Worm (Caenorhabditis elegans): ENCODE data around the gene ogdh-2.

ogdh-2 gene

ce11 chrV:12194275-12194674, at the start of gene ogdh-2:
Gene ogdh-2, plus strand, starts transcription at chrV:12194507.
- peak; percentile 39 for TF ChIP-seq nhr-71 (tag; optimal IDR thresholded peaks at IDR 0.05)
- TF ChIP-seq nhr-20 (tag; optimal IDR thresholded peaks at IDR 0.05) = peak; percentile 65
- TF ChIP-seq aly-2 (tag; optimal IDR thresholded peaks at IDR 0.05) = no peak
- TF ChIP-seq ceh-63 (GFP tag; optimal IDR thresholded peaks at IDR 0.05) = no peak
- TF ChIP-seq ceh-88 (GFP tag; IDR thresholded peaks at IDR 0.05) = no peak
- TF ChIP-seq lsy-2 (tag; optimal IDR thresholded peaks at IDR 0.05) = peak; percentile 5 to 6
- no peak for TF ChIP-seq unc-86 (tag; optimal IDR thresholded peaks at IDR 0.05)
- TF ChIP-seq swsn-7 (tag; optimal IDR thresholded peaks at IDR 0.05) = no peak
- TF ChIP-seq mdl-1 (tag; optimal IDR thresholded peaks at IDR 0.05) = peak in 1 of 2 experiments; percentile 39
- TF ChIP-seq vab-15 (tag; optimal IDR thresholded peaks at IDR 0.05) = no peak
- TF ChIP-seq nhr-28 (tag; optimal IDR thresholded peaks at IDR 0.05) = no peak
- TF ChIP-seq dpl-1 (GFP tag; optimal IDR thresholded peaks at IDR 0.05) = peak in 1 of 3 experiments; percentile 7
- TF ChIP-seq ztf-4 (tag; optimal IDR thresholded peaks at IDR 0.05) = no peak
- TF ChIP-seq nhr-85 (tag) = peak; percentile 77
- no peak for TF ChIP-seq fkh-4 (tag; optimal IDR thresholded peaks at IDR 0.05; ENCODE audit: borderline replicate concordance)
- TF ChIP-seq rnt-1 (tag; optimal IDR thresholded peaks at IDR 0.05) = no peak
- TF ChIP-seq dsc-1 (tag; optimal IDR thresholded peaks at IDR 0.05) = no peak
- TF ChIP-seq snu-23 (GFP tag; optimal IDR thresholded peaks at IDR 0.05) = peak; percentile 48
- no peak for TF ChIP-seq nhr-237 (tag; optimal IDR thresholded peaks at IDR 0.05)
- TF ChIP-seq elt-3 (tag; optimal IDR thresholded peaks at IDR 0.05) = peak in 1 of 6 experiments; percentile 73
- no peak for TF ChIP-seq nhr-77 (tag; optimal IDR thresholded peaks at IDR 0.05)
- peak; percentile 85 for TF ChIP-seq blmp-1 (tag; optimal IDR thresholded peaks at IDR 0.05)
- no peak for TF ChIP-seq hlh-4 (tag; optimal IDR thresholded peaks at IDR 0.05)
- no peak for TF ChIP-seq efl-3 (GFP tag; optimal IDR thresholded peaks at IDR 0.05)
- no peak for TF ChIP-seq mab-9 (GFP tag; IDR thresholded peaks at IDR 0.05)
- TF ChIP-seq nhr-90 (tag; optimal IDR thresholded peaks at IDR 0.05; ENCODE audit: poor library complexity) = peak; percentile 16
- no peak for TF ChIP-seq jun-1 (tag; optimal IDR thresholded peaks at IDR 0.05)
- no peak for TF ChIP-seq ceh-8 (GFP tag; optimal IDR thresholded peaks at IDR 0.05)
- no peak for TF ChIP-seq nhr-76 (tag; optimal IDR thresholded peaks at IDR 0.05)
- peak; percentile 47 for TF ChIP-seq mep-1 (tag; optimal IDR thresholded peaks at IDR 0.05)
- peak; percentile 67 for TF ChIP-seq lin-14 (GFP tag; optimal IDR thresholded peaks at IDR 0.05)

- TF ChIP-seq pag-3 (tag; optimal IDR thresholded peaks at IDR 0.05; ENCODE audit: borderline replicate concordance, insufficient read depth) = no peak
- TF ChIP-seq ceh-8 (GFP tag; optimal IDR thresholded peaks at IDR 0.05) = no peak
- no peak for TF ChIP-seq zip-4 (GFP tag; optimal IDR thresholded peaks at IDR 0.05)
- no peak for TF ChIP-seq swsn-7 (tag; optimal IDR thresholded peaks at IDR 0.05)
- TF ChIP-seq sox-4 (tag; optimal IDR thresholded peaks at IDR 0.05) = no peak
- no peak for TF ChIP-seq unc-130 (tag; optimal IDR thresholded peaks at IDR 0.05)
- no peak for TF ChIP-seq fos-1 (tag; optimal IDR thresholded peaks at IDR 0.05)
- no peak for TF ChIP-seq nhr-20 (tag; optimal IDR thresholded peaks at IDR 0.05)
- TF ChIP-seq nhr-77 (tag; optimal IDR thresholded peaks at IDR 0.05) = no peak
- TF ChIP-seq C16A3.4 (tag; optimal IDR thresholded peaks at IDR 0.05) = no peak
- TF ChIP-seq C34B4.2 (tag; optimal IDR thresholded peaks at IDR 0.05) = no peak
- TF ChIP-seq nhr-84 (tag; optimal IDR thresholded peaks at IDR 0.05) = no peak
- no peak for TF ChIP-seq zag-1 (tag; optimal IDR thresholded peaks at IDR 0.05)
- no peak for TF ChIP-seq grh-1 (GFP tag; IDR thresholded peaks at IDR 0.05)
- TF ChIP-seq sptf-1 (tag; optimal IDR thresholded peaks at IDR 0.05) = no peak
- no peak for TF ChIP-seq ceh-88 (GFP tag; IDR thresholded peaks at IDR 0.05)
These were observed 43.7 kb upstream of the ogdh-2 start, which contains the start of gene che-11 for ce11 chrV:12150607-12151006. Gene che-11, minus strand, starts transcription at chrV:12150707.

All from whole organism, L1 larva.